Fruit fly (Drosophila melanogaster) whole organism, adult: ENCODE data around the gene CG14883.

Source experiments
- CG14711 ChIP-seq: fragments of 200-800 bp; sonication (Bioruptor generic); optimal IDR thresholded peaks from 2 replicates; lab custom pipeline; 2018; ENCODE audit warnings: missing biosample characterization, mild to moderate bottlenecking, missing genetic modification characterization, moderate library complexity
- CG1620 ChIP-seq: fragments of 200-800 bp; sonication (Bioruptor generic); optimal IDR thresholded peaks from 2 replicates; lab custom pipeline; 2016; ENCODE audit warnings: missing biosample characterization, missing genetic modification characterization
- CG7045 ChIP-seq: fragments of 200-800 bp; sonication (Bioruptor generic); optimal IDR thresholded peaks from 2 replicates; lab custom pipeline; 2017; ENCODE audit warnings: missing biosample characterization, mild to moderate bottlenecking, missing genetic modification characterization
- CG7101 ChIP-seq: fragments of 200-800 bp; sonication (Bioruptor generic); optimal IDR thresholded peaks from 2 replicates; lab custom pipeline; 2018; ENCODE audit warnings: missing biosample characterization, mild to moderate bottlenecking, missing genetic modification characterization, moderate library complexity
- Crg-1 ChIP-seq: fragments of 200-800 bp; sonication (Bioruptor generic); optimal IDR thresholded peaks from 2 replicates; lab custom pipeline; 2016; ENCODE audit warnings: missing biosample characterization, missing genetic modification characterization
- bab1 ChIP-seq: fragments of 200-800 bp; sonication (Bioruptor generic); optimal IDR thresholded peaks from 3 replicates; lab custom pipeline; 2019; ENCODE audit warnings: missing biosample characterization, mild to moderate bottlenecking, missing genetic modification characterization, moderate library complexity
- cic ChIP-seq: fragments of 200-800 bp; sonication (Bioruptor generic); optimal IDR thresholded peaks from 2 replicates; lab custom pipeline; 2017; ENCODE audit warnings: missing biosample characterization, mild to moderate bottlenecking, missing genetic modification characterization, moderate library complexity
- kay ChIP-seq: fragments of 200-800 bp; sonication (Bioruptor generic); peaks from one replicate; lab custom pipeline; 2016; ENCODE audit warnings: missing biosample characterization, missing genetic modification characterization, borderline replicate concordance
- toe ChIP-seq: fragments of 200-800 bp; sonication (Bioruptor generic); optimal IDR thresholded peaks from 2 replicates; lab custom pipeline; 2016; ENCODE audit warnings: missing biosample characterization, missing genetic modification characterization

DNA sequence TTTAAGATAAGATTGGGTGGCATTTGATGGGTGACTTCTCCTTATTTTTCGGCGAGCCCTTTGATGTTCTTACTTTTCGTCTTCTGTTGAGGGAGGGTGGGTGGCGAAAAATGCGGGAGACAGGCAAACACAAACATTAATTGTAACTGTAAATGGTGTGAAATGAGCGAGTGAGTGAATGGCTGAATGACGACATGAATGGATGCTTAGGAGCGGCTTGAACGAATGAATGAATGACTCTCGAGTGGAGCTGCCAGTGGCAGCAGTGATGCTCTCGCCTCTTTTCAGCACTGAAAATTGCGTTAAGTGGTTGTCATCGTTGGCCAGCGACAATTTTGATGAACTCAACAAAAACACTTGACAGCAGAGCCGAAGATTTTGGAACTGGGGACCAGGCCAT lies 48.7 kb downstream of the CG14883 start:
- TF ChIP-seq Crg-1 (GFP tag; lab: Kevin White, UChicago) (no peak), CG14711 (tag; lab: Kevin White, UChicago) (no peak), toe (GFP tag; lab: Kevin White, UChicago) (no peak), CG7045 (GFP tag; lab: Kevin White, UChicago) (no peak), kay (no peak), bab1 (no peak), CG7101 (tag; lab: Kevin White, UChicago) (no peak), CG1620 (no peak), cic (GFP tag; lab: Kevin White, UChicago) (no peak)
